Worm (Caenorhabditis elegans) whole organism, late embryonic: Measurements from ENCODE around the gene vps-35.

Experiments
- T23F11.4 ChIP-seq: fragments of 200-800 bp; sonication (Bioruptor generic); optimal IDR thresholded peaks from 2 replicates; lab custom pipeline; 2018; ENCODE audit warnings: mild to moderate bottlenecking, missing genetic modification characterization, missing compliant biosample characterization
- ceh-18 ChIP-seq: sonication (generic microtip); optimal IDR thresholded peaks from 2 replicates; lab custom pipeline; 2016; ENCODE audit warnings: missing genetic modification characterization, missing compliant biosample characterization
- ceh-19 ChIP-seq: fragments of 200-800 bp; sonication (Bioruptor generic); optimal IDR thresholded peaks from 2 replicates; lab custom pipeline; 2018; ENCODE audit warnings: mild to moderate bottlenecking, missing genetic modification characterization, missing compliant biosample characterization
- ceh-22 ChIP-seq: sonication (generic microtip); optimal IDR thresholded peaks from 2 replicates; lab custom pipeline; 2017; ENCODE audit warnings: missing biosample characterization, missing genetic modification characterization
- ceh-24 ChIP-seq: sonication (generic microtip); optimal IDR thresholded peaks from 2 replicates; lab custom pipeline; 2016; ENCODE audit warnings: mild to moderate bottlenecking, missing genetic modification characterization, missing compliant biosample characterization
- ceh-30 ChIP-seq: fragments of 150-350 bp; optimal IDR thresholded peaks from 2 replicates; lab custom pipeline; 2014; ENCODE audit warnings: missing biosample characterization, missing genetic modification characterization
- ceh-34 ChIP-seq: sonication (generic microtip); optimal IDR thresholded peaks from 2 replicates; lab custom pipeline; 2016; ENCODE audit warnings: mild to moderate bottlenecking, missing genetic modification characterization, missing compliant biosample characterization
- ceh-48 ChIP-seq: sonication (generic microtip); optimal IDR thresholded peaks from 2 replicates; lab custom pipeline; 2016; ENCODE audit warnings: missing genetic modification characterization, inconsistent platforms, missing compliant biosample characterization
- ceh-6 ChIP-seq: fragments of 200-800 bp; sonication (Bioruptor generic); optimal IDR thresholded peaks from 2 replicates; lab custom pipeline; 2018; ENCODE audit warnings: mild to moderate bottlenecking, missing genetic modification characterization, missing compliant biosample characterization
- ceh-9 ChIP-seq: sonication (generic microtip); optimal IDR thresholded peaks from 2 replicates; lab custom pipeline; 2016; ENCODE audit warnings: mild to moderate bottlenecking, missing genetic modification characterization, inconsistent platforms, missing compliant biosample characterization
- dmd-4 ChIP-seq: sonication (generic microtip); optimal IDR thresholded peaks from 2 replicates; lab custom pipeline; 2016; ENCODE audit warnings: borderline replicate concordance, missing genetic modification characterization, missing compliant biosample characterization
- dve-1 ChIP-seq: sonication (generic microtip); optimal IDR thresholded peaks from 2 replicates; lab custom pipeline; 2017; ENCODE audit warnings: antibody characterized with exemption, mild to moderate bottlenecking, missing genetic modification characterization, missing compliant biosample characterization
- fkh-10 ChIP-seq: fragments of 150-350 bp; optimal IDR thresholded peaks from 2 replicates; lab custom pipeline; 2014; ENCODE audit warnings: missing biosample characterization, missing genetic modification reagents, missing genetic modification characterization
- fkh-6 ChIP-seq: sonication (generic microtip); optimal IDR thresholded peaks from 2 replicates; lab custom pipeline; 2016; ENCODE audit warnings: missing genetic modification characterization, missing compliant biosample characterization
- hlh-30 ChIP-seq: sonication (generic microtip); optimal IDR thresholded peaks from 2 replicates; lab custom pipeline; 2017; ENCODE audit warnings: antibody characterized with exemption, missing genetic modification characterization, missing compliant biosample characterization; ENCODE audit not compliant: insufficient read depth
- lin-11 ChIP-seq: fragments of 200-800 bp; sonication (Bioruptor generic); optimal IDR thresholded peaks from 2 replicates; lab custom pipeline; 2018; ENCODE audit warnings: mild to moderate bottlenecking, missing genetic modification characterization, missing compliant biosample characterization
- nfya-1 ChIP-seq: sonication (generic microtip); optimal IDR thresholded peaks from 2 replicates; lab custom pipeline; 2017; ENCODE audit warnings: missing genetic modification characterization, mild to moderate bottlenecking, missing compliant biosample characterization, antibody characterized with exemption, moderate library complexity
- nhr-11 ChIP-seq: fragments of 150-350 bp; optimal IDR thresholded peaks from 2 replicates; lab custom pipeline; 2014; ENCODE audit warnings: missing biosample characterization, missing genetic modification characterization
- nhr-232 ChIP-seq: sonication (generic microtip); optimal IDR thresholded peaks from 2 replicates; lab custom pipeline; 2016; ENCODE audit warnings: missing genetic modification characterization, missing compliant biosample characterization
- npax-4 ChIP-seq: sonication (generic microtip); optimal IDR thresholded peaks from 2 replicates; lab custom pipeline; 2016; ENCODE audit warnings: missing genetic modification characterization, missing compliant biosample characterization
- pat-9 ChIP-seq: fragments of 200-800 bp; sonication (Bioruptor generic); optimal IDR thresholded peaks from 2 replicates; lab custom pipeline; 2018; ENCODE audit warnings: mild to moderate bottlenecking, missing genetic modification characterization, moderate library complexity, missing compliant biosample characterization
- pax-1 ChIP-seq: fragments of 150-350 bp; optimal IDR thresholded peaks from 2 replicates; lab custom pipeline; 2014; ENCODE audit warnings: missing biosample characterization, missing genetic modification characterization
- ref-2 ChIP-seq: sonication (generic microtip); optimal IDR thresholded peaks from 2 replicates; lab custom pipeline; 2016; ENCODE audit warnings: missing genetic modification characterization, missing compliant biosample characterization
- sox-4 ChIP-seq: sonication (generic microtip); optimal IDR thresholded peaks from 2 replicates; lab custom pipeline; 2017; ENCODE audit warnings: mild to moderate bottlenecking, missing genetic modification characterization, inconsistent platforms, missing compliant biosample characterization
- tbx-7 ChIP-seq: sonication (generic microtip); optimal IDR thresholded peaks from 2 replicates; lab custom pipeline; 2016; ENCODE audit warnings: missing genotype, missing genetic modification characterization, missing compliant biosample characterization
- unc-42 ChIP-seq: sonication (generic microtip); optimal IDR thresholded peaks from 2 replicates; lab custom pipeline; 2016; ENCODE audit warnings: missing genotype, missing genetic modification characterization, missing compliant biosample characterization
- zip-5 ChIP-seq: sonication (generic microtip); optimal IDR thresholded peaks from 2 replicates; lab custom pipeline; 2016; ENCODE audit warnings: missing genetic modification characterization, missing compliant biosample characterization

vps-35 gene

ce11 chrII:5956583-5956982 is 49.0 kb downstream of the vps-35 start, which contains the start of gene casy-1:
TSS of gene casy-1 (minus strand) at chrII:5956683.
- no peak for TF ChIP-seq nfya-1 (tag; lab: Kevin White, UChicago)
- TF ChIP-seq lin-11 (tag; lab: Kevin White, UChicago), result no peak
- TF ChIP-seq npax-4 (tag; lab: Kevin White, UChicago), result no peak
- no peak for TF ChIP-seq ceh-19 (GFP tag; lab: Kevin White, UChicago)
- TF ChIP-seq ceh-6 (GFP tag; lab: Kevin White, UChicago), result no peak
- TF ChIP-seq T23F11.4 (GFP tag; lab: Kevin White, UChicago), result no peak
- no peak for TF ChIP-seq fkh-10 (GFP tag; lab: Kevin White, UChicago)
- TF ChIP-seq sox-4 (tag; lab: Kevin White, UChicago), result no peak
- TF ChIP-seq tbx-7 (tag; lab: Kevin White, UChicago), result no peak
- TF ChIP-seq pat-9, result no peak
- no peak for TF ChIP-seq nhr-11 (tag; lab: Kevin White, UChicago)
- no peak for TF ChIP-seq fkh-6 (tag; lab: Kevin White, UChicago)
- TF ChIP-seq ceh-24, result no peak
- TF ChIP-seq ceh-18 (tag; lab: Kevin White, UChicago), result no peak
- no peak for TF ChIP-seq ref-2
- TF ChIP-seq hlh-30 (tag; lab: Kevin White, UChicago), result no peak
- no peak for TF ChIP-seq ceh-30 (tag; lab: Kevin White, UChicago)
- TF ChIP-seq ceh-48 (tag; lab: Kevin White, UChicago), result no peak
- no peak for TF ChIP-seq ceh-22
- no peak for TF ChIP-seq zip-5

ce11 chrII:5957803-5958367 is 50.3 kb downstream of the vps-35 start:
- TF ChIP-seq zip-5 (no peak), pax-1 (tag; lab: Kevin White, UChicago) (no peak), ceh-22 (no peak), nhr-232 (tag; lab: Kevin White, UChicago) (no peak), ceh-34 (tag; lab: Kevin White, UChicago) (no peak), unc-42 (tag; lab: Kevin White, UChicago) (no peak), dve-1 (tag; lab: Kevin White, UChicago) (no peak), tbx-7 (tag; lab: Kevin White, UChicago) (no peak), ceh-9 (tag; lab: Kevin White, UChicago) (no peak), pat-9 (no peak), ceh-30 (tag; lab: Kevin White, UChicago) (no peak)

ce11 chrII:5959575-5960119 is 52.0 kb downstream of the vps-35 start:
- peak; percentile 83 for TF ChIP-seq unc-42 (tag; lab: Kevin White, UChicago)
- no peak for TF ChIP-seq dmd-4 (tag; lab: Kevin White, UChicago)
- TF ChIP-seq, all 69 proteins: peak for 1
